Worm (Caenorhabditis elegans) whole organism, L4 larva: ENCODE results near the gene F31D5.6.

Source experiments
- ama-1 ChIP-seq: fragments of 150-350 bp; optimal IDR thresholded peaks from 2 replicates; lab custom pipeline; 2014; ENCODE audit warnings: inconsistent platforms, mixed read lengths
- ceh-82 ChIP-seq: sonication (generic microtip); optimal IDR thresholded peaks from 2 replicates; lab custom pipeline; 2017; ENCODE audit warnings: missing biosample characterization, missing genetic modification characterization
- egl-27 ChIP-seq: sonication (generic microtip); optimal IDR thresholded peaks from 3 replicates; lab custom pipeline; 2017; ENCODE audit warnings: missing biosample characterization, missing genetic modification reagents, missing genetic modification characterization
- nhr-111 ChIP-seq: fragments of 200-800 bp; sonication (Bioruptor generic); optimal IDR thresholded peaks from 2 replicates; lab custom pipeline; 2018; ENCODE audit warnings: mild to moderate bottlenecking, missing genetic modification characterization, missing compliant biosample characterization
- nhr-25 ChIP-seq: sonication (generic microtip); optimal IDR thresholded peaks from 2 replicates; lab custom pipeline; 2017; ENCODE audit warnings: missing genetic modification characterization, mild to moderate bottlenecking, missing compliant biosample characterization, antibody characterized with exemption, moderate library complexity, borderline replicate concordance; ENCODE audit not compliant: insufficient read depth
- unc-39 ChIP-seq: sonication (generic microtip); optimal IDR thresholded peaks from 2 replicates; lab custom pipeline; 2017; ENCODE audit warnings: missing biosample characterization, missing genetic modification characterization
- unc-62 ChIP-seq, 3 experiments: fragments of 150-350 bp in 1 of 3; sonication (generic microtip); optimal IDR thresholded peaks in 2 of 3; peaks in 1 of 3; 1 replicate in 1 of 3; 2 replicates in 2 of 3; lab custom pipeline; 2014 to 2017; ENCODE audit warnings: missing biosample characterization in 3 of 3, missing genetic modification characterization in 3 of 3, missing genetic modification reagents in 3 of 3, missing genotype in 1 of 3

ce11 chrII:4219062-4219461, 9.6 kb downstream of the F31D5.6 start, which contains the start of gene F31D5.1:
- TF ChIP-seq nhr-25 (tag; lab: Kevin White, UChicago): no peak
- no peak for TF ChIP-seq unc-39 (tag; lab: Kevin White, UChicago)
- no peak for TF ChIP-seq ama-1
- TF ChIP-seq egl-27 (tag; lab: Kevin White, UChicago): no peak
- no peak for TF ChIP-seq nhr-111 (GFP tag; lab: Kevin White, UChicago)
- no peak for TF ChIP-seq unc-62 (GFP tag; optimal IDR thresholded peaks at IDR 0.05 in 1 of 2; lab: Kevin White, UChicago)
- no peak for TF ChIP-seq unc-62 (tag; optimal IDR thresholded peaks at IDR 0.05; lab: Kevin White, UChicago)
- no peak for TF ChIP-seq ceh-82 (tag; lab: Kevin White, UChicago)
